Fruit fly (Drosophila melanogaster) whole organism, wandering third instar larva: Measurements from ENCODE around the gene CG14777.

Source experiments
- Abd-B ChIP-seq: fragments of >200 bp; optimal IDR thresholded peaks from 2 replicates; lab custom pipeline; 2017; ENCODE audit warnings: missing biosample characterization, missing genetic modification characterization
- CG32264 ChIP-seq: fragments of 200-800 bp; sonication (Bioruptor generic); optimal IDR thresholded peaks from 2 replicates; lab custom pipeline; 2016; ENCODE audit warnings: missing biosample characterization, missing genetic modification characterization
- CG9705 ChIP-seq: fragments of 200-800 bp; sonication (Bioruptor generic); optimal IDR thresholded peaks from 2 replicates; lab custom pipeline; 2018; ENCODE audit warnings: missing biosample characterization, mild to moderate bottlenecking, missing genetic modification characterization
- CrebA ChIP-seq: fragments of 200-800 bp; sonication (Bioruptor generic); optimal IDR thresholded peaks from 2 replicates; lab custom pipeline; 2016; ENCODE audit warnings: missing biosample characterization, mild to moderate bottlenecking, missing genetic modification characterization, borderline replicate concordance
- Dfd ChIP-seq: fragments of >200 bp; optimal IDR thresholded peaks from 2 replicates; lab custom pipeline; 2017; ENCODE audit warnings: missing biosample characterization, missing genetic modification characterization
- Dif ChIP-seq: fragments of 200-275, 200-300 bp; sonication (Bioruptor generic); optimal IDR thresholded peaks from 2 replicates; lab custom pipeline; 2018; ENCODE audit warnings: missing biosample characterization, missing genetic modification characterization; ENCODE audit not compliant: partially characterized antibody
- HLH106 ChIP-seq: fragments of 200-800 bp; optimal IDR thresholded peaks from 3 replicates; lab custom pipeline; 2019; ENCODE audit warnings: missing biosample characterization, mild to moderate bottlenecking, missing genetic modification characterization, moderate library complexity
- Hnf4 ChIP-seq: fragments of 200-800 bp; sonication (Bioruptor generic); optimal IDR thresholded peaks from 2 replicates; lab custom pipeline; 2016; ENCODE audit warnings: missing biosample characterization, mild to moderate bottlenecking, missing genetic modification characterization
- Hr78 ChIP-seq: fragments of >200 bp; optimal IDR thresholded peaks from 2 replicates; lab custom pipeline; 2017; ENCODE audit warnings: missing biosample characterization, missing genetic modification characterization
- Jra ChIP-seq: sonication (Bioruptor generic); optimal IDR thresholded peaks from 2 replicates; lab custom pipeline; 2016; ENCODE audit warnings: missing biosample characterization, missing genetic modification characterization
- Mio ChIP-seq: sonication (Bioruptor generic); optimal IDR thresholded peaks from 2 replicates; lab custom pipeline; 2016; ENCODE audit warnings: missing biosample characterization, missing genetic modification characterization
- Myc ChIP-seq: fragments of >200 bp; optimal IDR thresholded peaks from 2 replicates; lab custom pipeline; 2017
- N ChIP-seq: fragments of >200 bp; optimal IDR thresholded peaks from 2 replicates; lab custom pipeline; 2018; ENCODE audit warnings: missing biosample characterization, missing external identifiers, missing genetic modification characterization
- OdsH ChIP-seq: fragments of 200-800 bp; sonication (Bioruptor generic); optimal IDR thresholded peaks from 2 replicates; lab custom pipeline; 2016; ENCODE audit warnings: missing biosample characterization, mild to moderate bottlenecking, missing genetic modification characterization
- Sp1 ChIP-seq: fragments of 200-800 bp; sonication (Bioruptor generic); optimal IDR thresholded peaks from 3 replicates; lab custom pipeline; 2019; ENCODE audit warnings: missing biosample characterization, mild to moderate bottlenecking, missing genetic modification characterization, moderate library complexity
- br ChIP-seq: fragments of 200-800 bp; sonication (Bioruptor generic); optimal IDR thresholded peaks from 2 replicates; lab custom pipeline; 2016; ENCODE audit warnings: missing biosample characterization, missing genetic modification characterization
- brk ChIP-seq: fragments of 200-800 bp; sonication (Bioruptor generic); optimal IDR thresholded peaks from 2 replicates; lab custom pipeline; 2016; ENCODE audit warnings: missing biosample characterization, mild to moderate bottlenecking, missing genetic modification characterization
- dl ChIP-seq, 2 experiments: fragments of 175-275, 200-275 bp in 1 of 2; fragments of 200-275 bp in 1 of 2; sonication (Bioruptor generic); optimal IDR thresholded peaks; lab custom pipeline; 2018; ENCODE audit warnings: mild to moderate bottlenecking in 2 of 2, missing biosample characterization in 2 of 2, missing genetic modification characterization in 2 of 2, moderate library complexity in 2 of 2; ENCODE audit not compliant: partially characterized antibody in 2 of 2, insufficient read depth in 1 of 2
- dsf ChIP-seq: sonication (Bioruptor generic); optimal IDR thresholded peaks from 2 replicates; lab custom pipeline; 2016; ENCODE audit warnings: missing biosample characterization, missing genetic modification characterization, borderline replicate concordance
- ey ChIP-seq: fragments of 200-800 bp; sonication (Bioruptor generic); optimal IDR thresholded peaks from 2 replicates; lab custom pipeline; 2016; ENCODE audit warnings: missing biosample characterization, missing genetic modification characterization
- foxo ChIP-seq, 2 experiments: fragments of 200-800 bp; sonication (Bioruptor generic); optimal IDR thresholded peaks; 2 replicates in 1 of 2; 3 replicates in 1 of 2; lab custom pipeline; 2016 to 2017; ENCODE audit warnings: missing biosample characterization in 2 of 2, missing genetic modification characterization in 2 of 2
- fru ChIP-seq: fragments of 200-800 bp; sonication (Bioruptor generic); optimal IDR thresholded peaks from 3 replicates; lab custom pipeline; 2016; ENCODE audit warnings: missing biosample characterization, mild to moderate bottlenecking, missing genetic modification characterization
- h ChIP-seq: fragments of 200-800 bp; sonication (Bioruptor generic); optimal IDR thresholded peaks from 3 replicates; lab custom pipeline; 2016; ENCODE audit warnings: missing biosample characterization, mild to moderate bottlenecking, missing genetic modification characterization
- jim ChIP-seq: fragments of 175-275, 200-325 bp; sonication (Bioruptor generic); optimal IDR thresholded peaks from 2 replicates; lab custom pipeline; 2016; ENCODE audit warnings: missing biosample characterization, mild to moderate bottlenecking, missing genetic modification characterization
- lola ChIP-seq: fragments of >200 bp; optimal IDR thresholded peaks from 2 replicates; lab custom pipeline; 2017; ENCODE audit warnings: missing biosample characterization, missing genetic modification characterization
- psq ChIP-seq: fragments of 200-800 bp; sonication (Bioruptor generic); optimal IDR thresholded peaks from 3 replicates; lab custom pipeline; 2017; ENCODE audit warnings: missing biosample characterization, mild to moderate bottlenecking, missing genetic modification characterization, moderate library complexity
- rgr ChIP-seq: fragments of 200-800 bp; sonication (Bioruptor generic); optimal IDR thresholded peaks from 3 replicates; lab custom pipeline; 2016; ENCODE audit warnings: missing biosample characterization, mild to moderate bottlenecking, missing genetic modification characterization
- sage ChIP-seq: fragments of 200-800 bp; sonication (Bioruptor generic); optimal IDR thresholded peaks from 2 replicates; lab custom pipeline; 2016; ENCODE audit warnings: missing biosample characterization, mild to moderate bottlenecking, missing genetic modification characterization
- sv ChIP-seq: fragments of 200-800 bp; sonication (Bioruptor generic); optimal IDR thresholded peaks from 3 replicates; lab custom pipeline; 2016; ENCODE audit warnings: missing biosample characterization, missing genetic modification characterization
- tai ChIP-seq: sonication (Bioruptor generic); optimal IDR thresholded peaks from 2 replicates; lab custom pipeline; 2016; ENCODE audit warnings: missing biosample characterization, missing genetic modification characterization
- usp ChIP-seq: fragments of >200 bp; optimal IDR thresholded peaks from 2 replicates; lab custom pipeline; 2017; ENCODE audit warnings: missing biosample characterization, missing genetic modification characterization
- woc ChIP-seq: sonication (Bioruptor generic); optimal IDR thresholded peaks from 2 replicates; lab custom pipeline; 2016; ENCODE audit warnings: missing biosample characterization, mild to moderate bottlenecking, missing genetic modification characterization

The CG14777 gene

DNA sequence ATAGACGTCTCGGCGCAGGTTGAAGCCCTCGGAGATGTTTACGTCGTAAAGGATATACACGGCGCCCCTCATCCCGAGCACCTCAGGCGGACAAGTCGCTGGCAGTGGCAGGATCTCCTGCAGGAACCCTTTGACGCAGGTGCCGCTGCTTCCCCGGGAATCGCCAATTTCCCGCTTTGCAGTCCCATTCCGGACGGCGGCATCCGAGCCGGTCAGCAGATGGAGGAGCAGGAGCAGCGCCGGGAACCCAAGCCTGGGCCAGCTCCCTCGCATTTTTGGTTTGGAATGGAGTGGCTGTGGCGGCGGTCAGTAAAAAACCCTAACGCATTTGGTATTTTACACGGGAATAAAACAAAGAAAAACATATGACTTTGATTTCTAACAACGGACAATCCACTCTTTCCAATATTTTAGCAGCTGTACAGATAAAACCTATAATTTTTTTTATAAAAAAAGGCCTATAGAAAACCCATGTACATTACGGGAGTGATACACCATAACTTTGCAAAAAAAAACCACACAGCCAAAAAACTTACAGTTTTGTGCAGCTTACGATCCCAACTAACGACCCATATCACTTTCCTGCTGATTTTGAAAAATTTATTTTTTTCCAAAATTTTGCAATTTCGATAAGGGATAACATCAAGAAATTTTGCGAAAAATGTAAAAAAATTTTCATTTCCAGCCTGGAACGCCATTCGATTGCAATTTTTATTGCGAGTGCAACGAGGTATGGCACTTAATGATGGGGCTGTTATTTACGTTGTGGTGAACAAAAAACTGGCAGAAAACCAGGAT, at the start of gene CG14777, which contains the start of gene O-fut2:
TSS of gene CG14777 (plus strand) at position 428 of the 798 bp plus-strand sequence.
TSS of gene O-fut2 (minus strand) at position 290 of the 798 bp plus-strand sequence.
- TF ChIP-seq ey (peak; percentile 66), HLH106 (tag; lab: Kevin White, UChicago) (peak; percentile 4), OdsH (GFP tag; lab: Kevin White, UChicago) (peak; percentile 35), usp (GFP tag; lab: Kevin White, UChicago) (no peak), h (peak; percentile 30), fru (GFP tag; lab: Kevin White, UChicago) (peak; percentile 37), Hnf4 (no peak), psq (GFP tag; lab: Kevin White, UChicago) (peak; percentile 44), rgr (GFP tag; lab: Kevin White, UChicago) (peak; percentile 47)

DNA sequence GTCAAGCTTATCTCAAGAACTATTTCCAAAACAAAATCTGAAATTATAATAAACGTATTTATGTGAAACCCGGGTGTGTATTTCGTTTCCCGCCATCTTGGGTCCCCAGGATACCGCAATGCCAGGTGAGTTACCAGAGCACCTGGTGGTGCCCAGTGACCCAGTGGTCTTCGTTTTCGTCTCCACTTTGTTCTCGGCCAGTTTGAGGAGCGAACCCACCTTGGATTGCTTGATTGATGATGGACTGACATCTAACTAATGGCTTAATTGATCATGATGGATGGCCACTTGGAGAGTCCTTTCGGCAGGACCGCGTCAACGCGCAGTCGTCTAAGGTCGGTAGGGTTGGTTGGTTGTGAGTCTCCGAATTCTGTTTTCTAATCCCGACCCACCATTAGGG, 13.8 kb upstream of the CG14777 start, which contains the start of gene Gr2a:
TSS of gene Gr2a (plus strand) at position 301 of the 400 bp plus-strand sequence.
- TF ChIP-seq dl (GFP tag; optimal IDR thresholded peaks at IDR 0.05; lab: Kevin White, UChicago; ENCODE audit: insufficient read depth in 1 of 2, partially characterized antibody in 2 of 2) (no peak), sv (GFP tag; lab: Kevin White, UChicago) (no peak), Mio (GFP tag; lab: Kevin White, UChicago) (no peak), jim (no peak), CG9705 (GFP tag; lab: Kevin White, UChicago) (no peak), rgr (GFP tag; lab: Kevin White, UChicago) (no peak), brk (GFP tag; lab: Kevin White, UChicago) (no peak), psq (GFP tag; lab: Kevin White, UChicago) (no peak), N (GFP tag; lab: Kevin White, UChicago) (no peak), dsf (no peak), woc (GFP tag; lab: Kevin White, UChicago) (no peak), HLH106 (tag; lab: Kevin White, UChicago) (no peak), Sp1 (GFP tag; lab: Kevin White, UChicago) (no peak), Myc (lab: Kevin White, UChicago) (no peak), tai (GFP tag; lab: Kevin White, UChicago) (no peak), CG32264 (GFP tag; lab: Kevin White, UChicago) (no peak), h (no peak)
- TF ChIP-seq, all 38 proteins: peak for 0

DNA sequence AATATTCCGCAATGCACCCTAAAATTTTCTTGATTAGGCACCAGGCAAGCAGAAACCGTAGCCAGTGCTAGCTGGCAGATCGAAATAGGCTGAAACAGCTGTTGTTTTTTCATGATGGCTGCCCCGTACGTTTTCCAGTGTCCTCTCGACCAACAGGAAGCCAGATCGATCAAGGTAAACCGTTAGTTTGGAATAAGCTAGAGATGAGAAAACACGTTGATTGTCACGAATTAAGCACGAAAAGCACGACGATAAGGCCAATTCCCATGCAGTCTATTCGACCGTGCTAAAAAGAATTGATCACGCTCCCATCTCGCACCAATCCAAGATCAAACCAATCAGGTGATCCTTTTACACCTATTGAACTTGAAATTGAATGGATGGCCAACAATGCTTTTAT, 11.1 kb upstream of the CG14777 start:
- no peak for TF ChIP-seq lola (GFP tag; lab: Kevin White, UChicago)

DNA sequence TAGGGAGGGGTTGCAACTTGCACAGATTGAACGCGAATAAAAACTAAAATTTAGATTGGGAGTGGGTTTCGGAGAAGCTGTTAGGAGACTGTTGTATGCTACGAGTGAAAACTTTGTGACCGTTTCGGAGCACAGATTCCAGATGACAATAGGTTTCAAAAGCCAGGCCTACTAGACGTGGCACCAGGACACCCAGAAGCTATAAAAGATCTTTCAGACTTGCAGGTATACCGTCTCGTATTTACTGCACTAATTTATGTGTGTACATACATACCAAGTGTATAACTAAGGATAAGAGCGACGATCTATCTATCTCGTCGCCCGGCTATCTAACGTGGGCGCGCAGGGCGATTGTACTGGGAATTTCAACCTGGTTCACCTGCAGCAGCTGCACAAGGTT, 9.0 kb upstream of the CG14777 start, which contains the start of gene CG14785:
TSS of gene CG14785 (minus strand) at position 101 of the 400 bp plus-strand sequence.
- TF ChIP-seq Hnf4 (no peak), CrebA (no peak), foxo (GFP tag; optimal IDR thresholded peaks at IDR 0.05; lab: Kevin White, UChicago) (no peak)

DNA sequence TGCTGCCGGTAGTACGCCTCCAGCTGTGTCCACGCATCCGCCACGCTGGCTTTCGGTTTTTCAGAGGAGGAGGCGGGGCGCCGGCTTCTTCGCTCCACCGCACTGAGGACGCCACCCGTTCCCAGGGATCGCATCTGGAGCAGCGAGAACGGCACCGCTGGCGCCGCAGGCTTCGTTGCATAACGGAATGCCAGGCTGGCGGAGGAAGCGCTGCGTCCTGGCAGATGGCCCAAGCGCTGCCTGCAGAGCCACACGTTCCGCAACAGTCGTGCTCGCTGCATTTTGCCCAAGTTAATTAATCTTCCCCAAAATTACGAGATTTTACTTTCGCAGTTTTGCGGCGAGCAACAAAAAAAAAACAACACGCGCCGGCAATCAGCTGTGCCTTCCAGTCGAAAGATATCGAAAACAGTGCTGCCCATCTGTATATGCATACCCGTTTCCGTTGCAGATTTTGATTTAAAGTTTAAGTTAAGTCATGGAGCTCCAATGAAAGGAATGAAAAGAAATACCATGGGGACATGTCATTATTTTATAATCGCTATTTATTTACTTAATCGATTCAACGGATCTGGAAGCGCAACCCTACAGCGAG, 5.6 kb upstream of the CG14777 start, which contains the start of gene Lrpprc2:
TSS of gene Lrpprc2 (minus strand) at position 340 of the 595 bp plus-strand sequence.
- TF ChIP-seq Sp1 (GFP tag; lab: Kevin White, UChicago) (no peak), ey (no peak), br (GFP tag; lab: Kevin White, UChicago) (no peak), Jra (GFP tag; lab: Kevin White, UChicago) (no peak), usp (GFP tag; lab: Kevin White, UChicago) (no peak), Abd-B (no peak), sv (GFP tag; lab: Kevin White, UChicago) (no peak), foxo (GFP tag; optimal IDR thresholded peaks at IDR 0.05; lab: Kevin White, UChicago) (no peak), Hr78 (no peak), CG9705 (GFP tag; lab: Kevin White, UChicago) (no peak), Dif (GFP tag; lab: Kevin White, UChicago) (no peak), Dfd (GFP tag; lab: Kevin White, UChicago) (no peak), h (no peak), sage (GFP tag; lab: Kevin White, UChicago) (no peak), Myc (lab: Kevin White, UChicago) (no peak), CrebA (no peak), tai (GFP tag; lab: Kevin White, UChicago) (no peak), jim (no peak), dl (GFP tag; optimal IDR thresholded peaks at IDR 0.05; lab: Kevin White, UChicago; ENCODE audit: insufficient read depth in 1 of 2, partially characterized antibody in 2 of 2) (no peak), HLH106 (tag; lab: Kevin White, UChicago) (no peak)
